Worm (Caenorhabditis elegans): ENCODE measurements around the gene clec-43.

- TF ChIP-seq fkh-6 (tag; optimal IDR thresholded peaks at IDR 0.05) (no peak), ceh-48 (tag; optimal IDR thresholded peaks at IDR 0.05) (no peak), ceh-18 (tag; optimal IDR thresholded peaks at IDR 0.05) (no peak), hlh-30 (tag; optimal IDR thresholded peaks at IDR 0.05; ENCODE audit: insufficient read depth) (no peak), ama-1 (optimal IDR thresholded peaks at IDR 0.05) (no peak)
Observed at ce11 chrII:979135-979534, 35.3 kb downstream of the clec-43 start, which contains the start of the genes fbxc-17 and fbxc-15.

Measured in whole organism, late embryonic.